Fruit fly (Drosophila melanogaster): Measurements from ENCODE around the gene Mst87F.
A peak's percentile ranks its signal among the peaks of the same experiment; 100 is the strongest.

Mst87F gene

dm6 chr3R:13848272-13848671 lies 20.5 kb upstream of the Mst87F start:
- TF ChIP-seq dsf (GFP tag; optimal IDR thresholded peaks at IDR 0.05; ENCODE audit: borderline replicate concordance) (no peak), Vsx2 (GFP tag; optimal IDR thresholded peaks at IDR 0.05; ENCODE audit: partially characterized antibody) (no peak), dmrt93B (GFP tag; optimal IDR thresholded peaks at IDR 0.05) (no peak), woc (GFP tag; optimal IDR thresholded peaks at IDR 0.05) (no peak), foxo (GFP tag; optimal IDR thresholded peaks at IDR 0.05) (no peak), GATAd (GFP tag; optimal IDR thresholded peaks at IDR 0.05) (no peak), jim (GFP tag; optimal IDR thresholded peaks at IDR 0.05) (no peak), br (GFP tag; optimal IDR thresholded peaks at IDR 0.05) (no peak), Mio (GFP tag; optimal IDR thresholded peaks at IDR 0.05) (no peak), Sp1 (GFP tag; optimal IDR thresholded peaks at IDR 0.05) (no peak), HLH106 (tag; optimal IDR thresholded peaks at IDR 0.05) (no peak), Dif (GFP tag; optimal IDR thresholded peaks at IDR 0.05; ENCODE audit: partially characterized antibody) (no peak), Dfd (GFP tag; optimal IDR thresholded peaks at IDR 0.05) (no peak), CG32264 (GFP tag; optimal IDR thresholded peaks at IDR 0.05) (no peak), usp (GFP tag; optimal IDR thresholded peaks at IDR 0.05) (no peak)

dm6 chr3R:13847289-13847688 lies 19.5 kb upstream of the Mst87F start:
- TF ChIP-seq foxo (GFP tag; optimal IDR thresholded peaks at IDR 0.05) (peak in 1 of 2 experiments; percentile 3), psq (GFP tag; optimal IDR thresholded peaks at IDR 0.05) (no peak)

dm6 chr3R:13845926-13846325 lies 18.1 kb upstream of the Mst87F start:
- peak; percentile 11 for TF ChIP-seq Hnf4 (GFP tag; optimal IDR thresholded peaks at IDR 0.05)
- TF ChIP-seq CG32264 (GFP tag; optimal IDR thresholded peaks at IDR 0.05): no peak
- TF ChIP-seq pan (optimal IDR thresholded peaks at IDR 0.05): no peak
- peak; percentile 57 for TF ChIP-seq h (GFP tag; optimal IDR thresholded peaks at IDR 0.05)
- peak; percentile 26 for TF ChIP-seq br (GFP tag; optimal IDR thresholded peaks at IDR 0.05)
- TF ChIP-seq jim (GFP tag; optimal IDR thresholded peaks at IDR 0.05): no peak
- no peak for TF ChIP-seq dmrt93B (GFP tag; optimal IDR thresholded peaks at IDR 0.05)
- no peak for TF ChIP-seq Hr78 (GFP tag; optimal IDR thresholded peaks at IDR 0.05)
- no peak for TF ChIP-seq N (GFP tag; optimal IDR thresholded peaks at IDR 0.05)
- TF ChIP-seq Mio (GFP tag; optimal IDR thresholded peaks at IDR 0.05): no peak
- no peak for TF ChIP-seq Abd-B (GFP tag; optimal IDR thresholded peaks at IDR 0.05)
- TF ChIP-seq sv (GFP tag; optimal IDR thresholded peaks at IDR 0.05): no peak
- TF ChIP-seq GATAd (GFP tag; optimal IDR thresholded peaks at IDR 0.05): no peak
- no peak for TF ChIP-seq tai (GFP tag; optimal IDR thresholded peaks at IDR 0.05)
- no peak for TF ChIP-seq lola (GFP tag; optimal IDR thresholded peaks at IDR 0.05)
- TF ChIP-seq foxo (GFP tag; optimal IDR thresholded peaks at IDR 0.05): peak in 1 of 2 experiments; percentile 39
- peak; percentile 27 for TF ChIP-seq rgr (GFP tag; optimal IDR thresholded peaks at IDR 0.05)
- peak; percentile 43 for TF ChIP-seq ey (GFP tag; optimal IDR thresholded peaks at IDR 0.05)
- peak; percentile 49 for TF ChIP-seq OdsH (GFP tag; optimal IDR thresholded peaks at IDR 0.05)
- no peak for TF ChIP-seq Myc (optimal IDR thresholded peaks at IDR 0.05)
- no peak for TF ChIP-seq dsf (GFP tag; optimal IDR thresholded peaks at IDR 0.05; ENCODE audit: borderline replicate concordance)
- TF ChIP-seq CG9705 (GFP tag; optimal IDR thresholded peaks at IDR 0.05): no peak
- peak; percentile 49 for TF ChIP-seq woc (GFP tag; optimal IDR thresholded peaks at IDR 0.05)
- TF ChIP-seq Dfd (GFP tag; optimal IDR thresholded peaks at IDR 0.05): no peak
- no peak for TF ChIP-seq Dif (GFP tag; optimal IDR thresholded peaks at IDR 0.05; ENCODE audit: partially characterized antibody)
- peak; percentile 23 for TF ChIP-seq psq (GFP tag; optimal IDR thresholded peaks at IDR 0.05)
- TF ChIP-seq HLH106 (tag; optimal IDR thresholded peaks at IDR 0.05): peak; percentile 27
- no peak for TF ChIP-seq brk (GFP tag; optimal IDR thresholded peaks at IDR 0.05)
- no peak for TF ChIP-seq CrebA (GFP tag; optimal IDR thresholded peaks at IDR 0.05; ENCODE audit: borderline replicate concordance)
- no peak for TF ChIP-seq dl (GFP tag; optimal IDR thresholded peaks at IDR 0.05; ENCODE audit: insufficient read depth in 1 of 2, partially characterized antibody in 2 of 2)
- peak; percentile 40 for TF ChIP-seq Sp1 (GFP tag; optimal IDR thresholded peaks at IDR 0.05)
- TF ChIP-seq sage (GFP tag; optimal IDR thresholded peaks at IDR 0.05): no peak
- no peak for TF ChIP-seq Rel (GFP tag; optimal IDR thresholded peaks at IDR 0.05)
- no peak for TF ChIP-seq Rel (tag; optimal IDR thresholded peaks at IDR 0.05)
- no peak for TF ChIP-seq Jra (GFP tag; optimal IDR thresholded peaks at IDR 0.05)
- no peak for TF ChIP-seq Hr83 (GFP tag; optimal IDR thresholded peaks at IDR 0.05; ENCODE audit: poor library complexity, severe bottlenecking)
- no peak for TF ChIP-seq usp (GFP tag; optimal IDR thresholded peaks at IDR 0.05)
- TF ChIP-seq fru (GFP tag; optimal IDR thresholded peaks at IDR 0.05): peak; percentile 35
- TF ChIP-seq Vsx2 (GFP tag; optimal IDR thresholded peaks at IDR 0.05; ENCODE audit: partially characterized antibody): no peak
